Worm (Caenorhabditis elegans): ENCODE measurements around the gene acr-14.

Gene acr-14

DNA sequence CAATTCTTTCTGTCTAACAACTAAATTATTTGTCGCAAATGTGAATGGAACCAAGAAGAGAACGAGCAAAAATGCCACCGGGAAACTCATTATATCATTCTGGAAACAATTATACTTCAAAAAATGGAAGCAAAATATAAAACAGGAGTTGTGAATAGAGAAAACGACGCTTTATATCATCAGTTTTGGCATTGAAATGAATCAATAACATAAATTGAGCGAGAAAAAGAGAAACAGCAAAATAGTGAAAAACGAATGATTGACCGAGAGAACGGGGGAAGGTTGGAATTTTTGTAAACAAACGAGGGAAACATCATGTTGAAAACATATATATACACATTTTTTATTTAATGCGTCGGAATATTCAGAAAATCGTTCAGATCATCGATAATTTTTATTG is 40.2 kb downstream of the acr-14 start, which contains the start of gene ctns-1:
ctns-1 (minus strand) TSS at position 101 of the 400 bp plus-strand sequence.
- no peak for TF ChIP-seq snu-23 (GFP tag; optimal IDR thresholded peaks at IDR 0.05)
- TF ChIP-seq efl-1 (optimal IDR thresholded peaks at IDR 0.05), result no peak
- TF ChIP-seq efl-1 (GFP tag; optimal IDR thresholded peaks at IDR 0.05 in 1 of 2), result peak in 1 of 2 experiments; percentile 11

DNA sequence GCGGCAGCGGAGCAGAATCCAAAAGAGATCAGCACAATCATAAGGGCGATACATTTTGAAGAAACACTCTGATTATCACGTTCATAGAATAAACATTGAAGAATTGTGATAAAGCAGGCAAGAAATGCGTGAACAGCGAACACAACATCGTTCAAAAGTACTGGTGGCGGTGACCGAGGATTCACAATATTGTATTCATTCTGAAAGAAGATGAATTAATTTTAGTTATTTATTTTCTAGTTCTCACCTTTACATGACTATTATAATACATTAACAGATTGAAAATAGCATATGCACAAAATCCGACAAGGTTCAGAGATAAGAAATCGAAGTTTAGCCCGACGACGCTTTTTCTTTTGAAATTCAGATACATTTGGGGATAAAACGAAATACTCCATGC is 41.0 kb downstream of the acr-14 start:
- TF ChIP-seq aha-1 (tag; optimal IDR thresholded peaks at IDR 0.05) (no peak), xbp-1 (tag; optimal IDR thresholded peaks at IDR 0.05) (no peak), egl-13 (tag; optimal IDR thresholded peaks at IDR 0.05) (no peak), nhr-47 (tag; optimal IDR thresholded peaks at IDR 0.05) (no peak), fkh-4 (tag; optimal IDR thresholded peaks at IDR 0.05; ENCODE audit: borderline replicate concordance) (no peak), vab-15 (tag; optimal IDR thresholded peaks at IDR 0.05) (no peak), nhr-19 (GFP tag; conservative IDR thresholded peaks at IDR 0.05) (no peak), C34B4.2 (tag; optimal IDR thresholded peaks at IDR 0.05) (no peak), mep-1 (tag; optimal IDR thresholded peaks at IDR 0.05) (no peak), Y116A8C.19 (tag; optimal IDR thresholded peaks at IDR 0.05; ENCODE audit: borderline replicate concordance) (no peak), nhr-77 (tag; optimal IDR thresholded peaks at IDR 0.05) (no peak), unc-86 (tag; optimal IDR thresholded peaks at IDR 0.05) (no peak), sptf-1 (tag; optimal IDR thresholded peaks at IDR 0.05) (no peak), dpl-1 (GFP tag; optimal IDR thresholded peaks at IDR 0.05) (no peak)

DNA sequence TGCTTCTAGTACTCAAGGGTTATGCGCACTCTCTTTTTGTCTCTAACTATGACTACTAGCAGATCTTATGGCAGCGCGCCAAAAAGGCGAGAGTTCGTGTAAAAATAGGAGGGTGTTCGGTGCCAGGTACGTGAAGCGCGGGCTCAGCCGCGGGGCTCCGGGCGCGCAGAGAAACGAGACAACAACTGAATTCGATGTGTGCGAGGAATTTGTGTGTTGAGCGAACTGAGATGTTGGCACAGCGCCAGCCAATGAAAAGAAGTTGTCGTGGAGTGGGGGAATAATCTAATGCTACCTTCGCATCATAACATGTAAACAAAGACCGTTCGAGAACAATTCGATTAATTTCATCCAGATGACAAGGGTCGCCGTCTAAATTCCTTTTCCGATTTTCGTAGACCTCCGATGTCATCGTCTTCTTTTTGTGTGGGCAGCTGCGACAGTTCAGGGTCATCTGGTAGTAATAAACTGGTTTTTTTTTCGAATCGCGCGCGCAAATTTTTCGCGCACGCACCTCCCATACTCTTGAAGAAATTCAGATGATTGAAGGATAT is 45.5 kb downstream of the acr-14 start:
- no peak for TF ChIP-seq zag-1 (tag; optimal IDR thresholded peaks at IDR 0.05)
- TF ChIP-seq nhr-12 (tag; optimal IDR thresholded peaks at IDR 0.05), result no peak
- peak; percentile 82 for TF ChIP-seq blmp-1 (tag; optimal IDR thresholded peaks at IDR 0.05)
- TF ChIP-seq lir-3 (tag; optimal IDR thresholded peaks at IDR 0.05; ENCODE audit: poor library complexity), result no peak
- TF ChIP-seq unc-130 (tag; optimal IDR thresholded peaks at IDR 0.05), result peak; percentile 68
- no peak for TF ChIP-seq pqm-1 (tag; optimal IDR thresholded peaks at IDR 0.05)
- peak; percentile 96 for TF ChIP-seq grh-1 (GFP tag; IDR thresholded peaks at IDR 0.05)
- peak; percentile 9 for TF ChIP-seq egl-13 (tag; optimal IDR thresholded peaks at IDR 0.05)
- no peak for TF ChIP-seq pax-3 (tag; optimal IDR thresholded peaks at IDR 0.05)
- peak in 1 of 2 experiments; percentile 15 for TF ChIP-seq mdl-1 (tag; optimal IDR thresholded peaks at IDR 0.05)
- no peak for TF ChIP-seq sptf-1 (tag; optimal IDR thresholded peaks at IDR 0.05)
- TF ChIP-seq swsn-7 (tag; optimal IDR thresholded peaks at IDR 0.05), result peak; percentile 42
- no peak for TF ChIP-seq irx-1 (tag; optimal IDR thresholded peaks at IDR 0.05)
- no peak for TF ChIP-seq fkh-10 (GFP tag; optimal IDR thresholded peaks at IDR 0.05)
- peak; percentile 32 for TF ChIP-seq mep-1 (tag; optimal IDR thresholded peaks at IDR 0.05)
- TF ChIP-seq lsy-2 (tag; optimal IDR thresholded peaks at IDR 0.05), result peak; percentile 23 to 59
- peak in 1 of 3 experiments; percentile 53 for TF ChIP-seq ceh-82 (tag; optimal IDR thresholded peaks at IDR 0.05)
- no peak for TF ChIP-seq efl-3 (GFP tag; optimal IDR thresholded peaks at IDR 0.05)
- TF ChIP-seq aha-1 (tag; optimal IDR thresholded peaks at IDR 0.05), result no peak
- TF ChIP-seq lin-14 (GFP tag; optimal IDR thresholded peaks at IDR 0.05), result peak; percentile 87
- no peak for TF ChIP-seq hlh-4 (tag; optimal IDR thresholded peaks at IDR 0.05)
- peak; percentile 68 for TF ChIP-seq nhr-77 (tag; optimal IDR thresholded peaks at IDR 0.05)
- peak; percentile 2 for TF ChIP-seq mef-2 (tag; optimal IDR thresholded peaks at IDR 0.05)
- no peak for TF ChIP-seq ama-1 (optimal IDR thresholded peaks at IDR 0.05)
- no peak for TF ChIP-seq mab-9 (GFP tag; IDR thresholded peaks at IDR 0.05)
- peak; percentile 73 for TF ChIP-seq snu-23 (GFP tag; optimal IDR thresholded peaks at IDR 0.05)
- TF ChIP-seq F16B12.6 (tag; optimal IDR thresholded peaks at IDR 0.05), result peak; percentile 17
- TF ChIP-seq nhr-237 (tag; optimal IDR thresholded peaks at IDR 0.05), result no peak
- TF ChIP-seq fkh-4 (tag; optimal IDR thresholded peaks at IDR 0.05; ENCODE audit: borderline replicate concordance), result no peak
- no peak for TF ChIP-seq ceh-63 (GFP tag; optimal IDR thresholded peaks at IDR 0.05)
- no peak for TF ChIP-seq Y116A8C.19 (tag; optimal IDR thresholded peaks at IDR 0.05; ENCODE audit: borderline replicate concordance)
- no peak for TF ChIP-seq fos-1 (tag; optimal IDR thresholded peaks at IDR 0.05)
- TF ChIP-seq rnt-1 (tag; optimal IDR thresholded peaks at IDR 0.05), result no peak
- TF ChIP-seq C34B4.2 (tag; optimal IDR thresholded peaks at IDR 0.05), result no peak
- no peak for TF ChIP-seq dsc-1 (tag; optimal IDR thresholded peaks at IDR 0.05)
- no peak for TF ChIP-seq lin-15B (tag; optimal IDR thresholded peaks at IDR 0.05)
- no peak for TF ChIP-seq ceh-90 (tag; optimal IDR thresholded peaks at IDR 0.05)
- TF ChIP-seq hlh-17 (GFP tag; optimal IDR thresholded peaks at IDR 0.05; ENCODE audit: borderline replicate concordance), result no peak
- TF ChIP-seq aly-2 (tag; optimal IDR thresholded peaks at IDR 0.05), result no peak
- peak; percentile 48 for TF ChIP-seq ztf-4 (tag; optimal IDR thresholded peaks at IDR 0.05)
- TF ChIP-seq ces-1 (GFP tag; optimal IDR thresholded peaks at IDR 0.05), result no peak
